Worm (Caenorhabditis elegans) whole organism, young adult: ENCODE measurements around the gene R03A10.5.

Experiments
- F49E8.2 ChIP-seq: sonication (generic microtip); optimal IDR thresholded peaks from 3 replicates; lab custom pipeline; 2017; ENCODE audit warnings: missing genetic modification characterization, mild to moderate bottlenecking, missing compliant biosample characterization, antibody characterized with exemption, moderate library complexity; ENCODE audit not compliant: insufficient read depth
- ceh-27 ChIP-seq: fragments of 200-800 bp; sonication (Bioruptor generic); optimal IDR thresholded peaks from 2 replicates; lab custom pipeline; 2018; ENCODE audit warnings: mild to moderate bottlenecking, missing genetic modification characterization, moderate library complexity, missing compliant biosample characterization
- madf-8 ChIP-seq: fragments of 200-800 bp; sonication (Bioruptor generic); conservative IDR thresholded peaks from 2 replicates; pipeline ENCODE4 v1.3.6; 2022; ENCODE audit warnings: missing genetic modification reagents, missing genetic modification characterization, missing compliant biosample characterization
- ztf-28 ChIP-seq: fragments of 200-800 bp; sonication (Bioruptor generic); IDR thresholded peaks from 2 replicates; pipeline ENCODE4 v1.3.6; 2022; ENCODE audit warnings: missing genetic modification reagents, missing genetic modification characterization, missing compliant biosample characterization

- TF ChIP-seq ztf-28 (GFP tag; lab: Robert Waterston, UW) (no peak), ceh-27 (no peak), F49E8.2 (tag; lab: Kevin White, UChicago) (no peak), madf-8 (GFP tag; lab: Robert Waterston, UW) (no peak)
Observed at ce11 chrX:15407631-15408030, 38.9 kb upstream of the R03A10.5 start, which contains the start of gene psa-3.
